Worm (Caenorhabditis elegans) whole organism, mixed stage, embryonic: ENCODE measurements around the gene F20A1.6.
A peak's percentile ranks its signal among the peaks of the same experiment; 100 is the strongest.

Experiments
- M03D4.4 ChIP-seq: sonication (generic microtip); optimal IDR thresholded peaks from 2 replicates; lab custom pipeline; 2017; ENCODE audit warnings: mild to moderate bottlenecking, missing genetic modification characterization, missing compliant biosample characterization
- bed-3 ChIP-seq: fragments of 200-800 bp; sonication (Bioruptor generic); optimal IDR thresholded peaks from 3 replicates; lab custom pipeline; 2018; ENCODE audit warnings: mild to moderate bottlenecking, missing genetic modification characterization, moderate library complexity, missing compliant biosample characterization
- ceh-39 ChIP-seq: fragments of 150-350 bp; optimal IDR thresholded peaks from 2 replicates; lab custom pipeline; 2014; ENCODE audit warnings: missing biosample characterization, missing genetic modification characterization
- ceh-43 ChIP-seq: fragments of 200-800 bp; sonication (Bioruptor generic); optimal IDR thresholded peaks from 2 replicates; lab custom pipeline; 2018; ENCODE audit warnings: mild to moderate bottlenecking, missing genetic modification characterization, moderate library complexity, missing compliant biosample characterization
- ceh-83 ChIP-seq: fragments of 200-800 bp; sonication (Bioruptor generic); optimal IDR thresholded peaks from 2 replicates; lab custom pipeline; 2018; ENCODE audit warnings: mild to moderate bottlenecking, missing genetic modification characterization, missing compliant biosample characterization
- ces-1 ChIP-seq: fragments of 150-350 bp; optimal IDR thresholded peaks from 2 replicates; lab custom pipeline; 2014; ENCODE audit warnings: missing biosample characterization, missing genetic modification reagents, missing genetic modification characterization
- cnd-1 ChIP-seq: fragments of 200-800 bp; sonication (Bioruptor generic); optimal IDR thresholded peaks from 2 replicates; lab custom pipeline; 2018; ENCODE audit warnings: mild to moderate bottlenecking, missing genetic modification characterization, missing compliant biosample characterization
- drap-1 ChIP-seq: fragments of 200-800 bp; sonication (Bioruptor generic); optimal IDR thresholded peaks from 3 replicates; lab custom pipeline; 2018; ENCODE audit warnings: mild to moderate bottlenecking, missing genetic modification characterization, missing compliant biosample characterization
- elt-1 ChIP-seq: sonication (generic microtip); optimal IDR thresholded peaks from 2 replicates; lab custom pipeline; 2017; ENCODE audit warnings: missing genetic modification characterization, mild to moderate bottlenecking, missing compliant biosample characterization, antibody characterized with exemption, moderate library complexity, borderline replicate concordance; ENCODE audit not compliant: insufficient read depth
- elt-3 ChIP-seq: fragments of 150-350 bp; optimal IDR thresholded peaks from 2 replicates; lab custom pipeline; 2014; ENCODE audit warnings: missing biosample characterization, missing genetic modification characterization
- flh-1 ChIP-seq: fragments of 200-800 bp; sonication (Bioruptor generic); optimal IDR thresholded peaks from 2 replicates; lab custom pipeline; 2018; ENCODE audit warnings: mild to moderate bottlenecking, missing genetic modification characterization, moderate library complexity, missing compliant biosample characterization
- ham-2 ChIP-seq: fragments of 200-800 bp; sonication (Bioruptor generic); optimal IDR thresholded peaks from 2 replicates; lab custom pipeline; 2018; ENCODE audit warnings: mild to moderate bottlenecking, missing genetic modification characterization, missing compliant biosample characterization
- hlh-1 ChIP-seq: fragments of 150-350 bp; optimal IDR thresholded peaks from 2 replicates; lab custom pipeline; 2014; ENCODE audit warnings: missing biosample characterization, missing genetic modification reagents, missing genetic modification characterization
- lin-13 ChIP-seq: fragments of 150-350 bp; optimal IDR thresholded peaks from 2 replicates; lab custom pipeline; 2014; ENCODE audit warnings: missing biosample characterization, missing genetic modification characterization
- lin-32 ChIP-seq: fragments of 200-800 bp; sonication (Bioruptor generic); optimal IDR thresholded peaks from 2 replicates; lab custom pipeline; 2018; ENCODE audit warnings: mild to moderate bottlenecking, missing genetic modification characterization, missing compliant biosample characterization
- lsy-2 ChIP-seq: fragments of 150-350 bp; optimal IDR thresholded peaks from 2 replicates; lab custom pipeline; 2014; ENCODE audit warnings: missing biosample characterization, missing genetic modification characterization
- mab-5 ChIP-seq: fragments of 150-350 bp; optimal IDR thresholded peaks from 2 replicates; lab custom pipeline; 2014; ENCODE audit warnings: missing biosample characterization, missing genetic modification characterization
- mep-1 ChIP-seq: fragments of 150-350 bp; optimal IDR thresholded peaks from 2 replicates; lab custom pipeline; 2017; ENCODE audit warnings: missing biosample characterization, missing genetic modification reagents, missing genetic modification characterization, inconsistent platforms
- mls-2 ChIP-seq: sonication (generic microtip); optimal IDR thresholded peaks from 2 replicates; lab custom pipeline; 2016; ENCODE audit warnings: mild to moderate bottlenecking, missing genetic modification characterization, moderate library complexity, missing compliant biosample characterization
- nhr-12 ChIP-seq: fragments of 150-350 bp; optimal IDR thresholded peaks from 2 replicates; lab custom pipeline; 2014; ENCODE audit warnings: missing biosample characterization, missing genetic modification characterization
- nhr-2 ChIP-seq: fragments of 150-350 bp; optimal IDR thresholded peaks from 2 replicates; lab custom pipeline; 2014; ENCODE audit warnings: missing biosample characterization, missing genetic modification characterization
- nhr-237 ChIP-seq: fragments of 150-350 bp; optimal IDR thresholded peaks from 2 replicates; lab custom pipeline; 2014; ENCODE audit warnings: missing biosample characterization, missing genetic modification characterization
- nhr-28 ChIP-seq: fragments of 150-350 bp; optimal IDR thresholded peaks from 2 replicates; lab custom pipeline; 2014; ENCODE audit warnings: missing biosample characterization, missing genetic modification characterization
- pha-4 ChIP-seq: fragments of 150-350 bp; optimal IDR thresholded peaks from 2 replicates; lab custom pipeline; 2018; ENCODE audit warnings: missing biosample characterization, missing genetic modification reagents, missing genetic modification characterization
- sem-2 ChIP-seq: fragments of 200-800 bp; sonication (Bioruptor generic); optimal IDR thresholded peaks from 2 replicates; lab custom pipeline; 2018; ENCODE audit warnings: mild to moderate bottlenecking, missing genetic modification characterization, missing compliant biosample characterization
- snpc-4 ChIP-seq: fragments of 150-350 bp; optimal IDR thresholded peaks from 2 replicates; lab custom pipeline; 2014; ENCODE audit warnings: missing biosample characterization, missing genetic modification characterization
- sptf-1 ChIP-seq: sonication (generic microtip); optimal IDR thresholded peaks from 2 replicates; lab custom pipeline; 2017; ENCODE audit warnings: mild to moderate bottlenecking, missing genetic modification characterization, moderate library complexity, missing compliant biosample characterization
- tbx-8 ChIP-seq: fragments of 200-800 bp; sonication (Bioruptor generic); optimal IDR thresholded peaks from 2 replicates; lab custom pipeline; 2018; ENCODE audit warnings: mild to moderate bottlenecking, missing genetic modification characterization, moderate library complexity, missing compliant biosample characterization
- unc-120 ChIP-seq: sonication (generic microtip); optimal IDR thresholded peaks from 2 replicates; lab custom pipeline; 2017; ENCODE audit warnings: missing genetic modification characterization, missing compliant biosample characterization; ENCODE audit not compliant: poor library complexity, severe bottlenecking
- unc-39 ChIP-seq: fragments of 150-350 bp; optimal IDR thresholded peaks from 2 replicates; lab custom pipeline; 2014; ENCODE audit warnings: missing biosample characterization, missing genetic modification characterization
- zip-8 ChIP-seq: fragments of 150-350 bp; optimal IDR thresholded peaks from 2 replicates; lab custom pipeline; 2014; ENCODE audit warnings: missing biosample characterization, missing genetic modification characterization
- ztf-11 ChIP-seq: fragments of 150-350 bp; optimal IDR thresholded peaks from 2 replicates; lab custom pipeline; 2014; ENCODE audit warnings: missing biosample characterization, missing genetic modification characterization

The F20A1.6 gene

DNA sequence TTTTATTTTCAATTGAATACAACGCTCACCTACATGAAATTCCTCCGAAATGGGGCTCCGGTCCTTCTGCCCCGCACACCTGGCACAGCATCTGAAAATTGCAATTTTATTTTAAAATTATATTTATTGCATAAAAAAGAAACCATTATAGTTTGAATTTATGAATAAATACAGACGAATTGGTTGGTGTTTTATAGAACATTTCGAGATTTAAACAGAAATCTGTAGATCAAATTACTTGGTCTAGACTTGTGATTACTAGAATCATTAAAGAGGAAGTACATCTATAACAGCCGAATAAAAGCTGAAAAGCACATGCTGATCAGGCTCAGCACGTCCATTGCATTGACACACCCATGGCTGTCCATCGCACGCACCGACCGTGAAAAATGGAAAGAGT lies 35.2 kb downstream of the F20A1.6 start, which contains the start of gene nhr-162:
Gene nhr-162 (minus strand): TSS at position 101 of the 400 bp plus-strand sequence.
- TF ChIP-seq tbx-8 (GFP tag; lab: Kevin White, UChicago) (no peak), unc-120 (tag; lab: Kevin White, UChicago) (no peak), bed-3 (GFP tag; lab: Kevin White, UChicago) (no peak), ceh-83 (GFP tag; lab: Kevin White, UChicago) (no peak), sem-2 (GFP tag; lab: Kevin White, UChicago) (no peak), mab-5 (tag; lab: Kevin White, UChicago) (no peak), ces-1 (no peak), ceh-43 (GFP tag; lab: Kevin White, UChicago) (no peak), unc-39 (no peak), elt-1 (tag; lab: Kevin White, UChicago) (no peak), drap-1 (GFP tag; lab: Kevin White, UChicago) (no peak), lsy-2 (tag; lab: Kevin White, UChicago) (no peak), zip-8 (tag; lab: Kevin White, UChicago) (no peak), nhr-12 (tag; lab: Kevin White, UChicago) (no peak)

DNA sequence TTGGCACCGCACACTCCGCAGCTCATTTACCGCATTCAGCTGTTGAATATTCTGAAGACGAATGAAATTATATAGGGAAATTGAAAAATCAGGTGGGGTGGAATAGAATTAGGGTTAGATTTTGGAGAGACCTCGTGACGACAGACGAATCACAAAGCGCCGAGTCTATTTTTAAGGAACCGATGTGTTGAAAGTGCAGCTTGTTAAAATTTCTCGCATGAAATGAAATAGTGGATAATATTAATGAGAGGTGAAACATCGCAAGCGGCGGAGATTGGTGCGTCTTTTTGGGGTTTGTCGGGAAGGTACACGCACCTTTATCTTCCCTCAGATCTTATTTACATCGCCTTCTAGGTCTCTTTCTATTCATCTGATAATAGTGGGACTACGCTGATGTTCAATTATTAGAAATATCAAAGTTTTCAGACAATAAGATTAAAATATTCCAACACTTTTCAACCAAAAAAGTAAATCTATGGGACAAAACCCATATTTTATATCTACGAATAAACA lies 37.3 kb downstream of the F20A1.6 start, which contains the start of gene nhr-140:
Gene nhr-140 (minus strand): TSS at position 51 of the 513 bp plus-strand sequence.
- peak; percentile 93 for TF ChIP-seq elt-1 (tag; lab: Kevin White, UChicago)
- TF ChIP-seq tbx-8 (GFP tag; lab: Kevin White, UChicago): no peak
- TF ChIP-seq lin-32 (GFP tag; lab: Kevin White, UChicago): no peak

DNA sequence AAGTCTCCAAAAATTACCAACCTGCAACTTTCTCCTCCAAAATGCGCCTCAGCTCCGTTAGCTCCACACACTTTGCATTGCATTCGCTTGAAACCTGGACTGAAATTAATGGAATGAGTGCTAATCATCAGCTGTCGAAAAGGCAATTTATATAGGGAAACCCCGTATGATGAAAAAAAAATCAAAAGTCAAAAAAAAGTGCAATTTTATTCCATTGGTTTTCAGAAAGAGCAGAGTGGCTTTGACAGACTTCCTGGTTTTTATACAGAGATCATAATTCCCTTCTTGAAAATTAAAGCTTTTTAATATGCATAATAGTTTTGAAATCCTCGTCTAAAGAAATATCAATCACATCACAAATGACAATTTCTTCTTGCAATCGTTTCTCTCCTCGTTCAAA lies 39.3 kb downstream of the F20A1.6 start, which contains the start of gene nhr-139:
Gene nhr-139 (minus strand): TSS at position 101 of the 400 bp plus-strand sequence.
- TF ChIP-seq pha-4 (tag; lab: Kevin White, UChicago): no peak
- TF ChIP-seq ham-2 (GFP tag; lab: Kevin White, UChicago): no peak
- TF ChIP-seq bed-3 (GFP tag; lab: Kevin White, UChicago): no peak
- TF ChIP-seq elt-3: no peak
- no peak for TF ChIP-seq lin-13 (tag; lab: Kevin White, UChicago)
- TF ChIP-seq M03D4.4 (tag; lab: Kevin White, UChicago): no peak
- no peak for TF ChIP-seq hlh-1 (tag; lab: Kevin White, UChicago)
- TF ChIP-seq nhr-237 (tag; lab: Kevin White, UChicago): no peak
- TF ChIP-seq tbx-8 (GFP tag; lab: Kevin White, UChicago): no peak
- no peak for TF ChIP-seq unc-120 (tag; lab: Kevin White, UChicago)
- TF ChIP-seq nhr-28 (tag; lab: Kevin White, UChicago): no peak
- no peak for TF ChIP-seq nhr-2 (tag; lab: Kevin White, UChicago)
- TF ChIP-seq ceh-39 (tag; lab: Kevin White, UChicago): no peak
- TF ChIP-seq, all 35 proteins: peak for 0

DNA sequence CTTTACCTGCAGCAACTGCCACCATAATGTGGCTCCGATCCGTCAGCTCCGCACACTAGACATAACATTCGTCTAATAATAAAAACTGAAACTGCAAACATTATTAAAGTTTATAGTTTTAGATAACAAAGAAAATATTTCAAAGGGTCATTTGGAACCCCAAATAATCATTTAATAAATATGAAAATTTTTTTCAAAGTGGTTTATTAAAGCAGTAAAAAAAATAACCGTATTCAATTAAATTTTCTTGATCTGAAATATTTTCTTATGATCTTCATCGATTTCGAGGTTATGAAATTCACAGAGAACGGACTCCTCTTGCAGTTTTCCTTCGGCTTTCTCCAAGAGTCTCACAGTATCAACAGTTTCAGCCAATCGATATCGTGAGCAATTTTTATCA lies 41.0 kb downstream of the F20A1.6 start, which contains the start of gene nhr-163:
Gene nhr-163 (minus strand): TSS at position 101 of the 400 bp plus-strand sequence.
- TF ChIP-seq ces-1: no peak
- no peak for TF ChIP-seq ztf-11 (tag; lab: Kevin White, UChicago)
- no peak for TF ChIP-seq flh-1 (GFP tag; lab: Kevin White, UChicago)
- no peak for TF ChIP-seq mls-2 (tag; lab: Kevin White, UChicago)
- no peak for TF ChIP-seq M03D4.4 (tag; lab: Kevin White, UChicago)
- no peak for TF ChIP-seq ham-2 (GFP tag; lab: Kevin White, UChicago)

DNA sequence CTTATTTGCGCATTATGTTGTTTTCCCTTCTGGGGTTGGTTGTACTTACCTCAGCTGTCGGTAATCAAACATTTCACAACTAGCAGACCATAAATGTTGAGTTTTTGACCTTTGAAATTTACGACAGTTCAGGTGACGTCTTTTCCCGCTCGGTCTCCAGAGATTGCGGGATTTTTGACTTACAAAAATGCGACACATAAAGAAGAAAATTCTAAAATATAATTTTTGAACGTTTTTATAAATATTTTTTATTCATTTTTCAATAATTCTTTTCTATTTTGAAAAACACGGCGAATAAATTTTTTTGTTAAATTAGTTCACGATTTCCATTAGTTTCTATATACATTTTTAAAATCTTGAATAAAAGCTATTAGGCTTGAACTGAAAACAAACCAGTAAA lies 44.1 kb downstream of the F20A1.6 start, which contains the start of gene nhr-161:
Gene nhr-161 (minus strand): TSS at position 101 of the 400 bp plus-strand sequence.
- no peak for TF ChIP-seq mep-1 (tag; lab: Kevin White, UChicago)
- TF ChIP-seq tbx-8 (GFP tag; lab: Kevin White, UChicago): no peak
- TF ChIP-seq elt-1 (tag; lab: Kevin White, UChicago): no peak
- no peak for TF ChIP-seq unc-39
- no peak for TF ChIP-seq ceh-43 (GFP tag; lab: Kevin White, UChicago)
- TF ChIP-seq drap-1 (GFP tag; lab: Kevin White, UChicago): no peak
- TF ChIP-seq cnd-1 (tag; lab: Kevin White, UChicago): no peak
- no peak for TF ChIP-seq ztf-11 (tag; lab: Kevin White, UChicago)
- no peak for TF ChIP-seq elt-3
- no peak for TF ChIP-seq sptf-1
- no peak for TF ChIP-seq ham-2 (GFP tag; lab: Kevin White, UChicago)
- no peak for TF ChIP-seq nhr-12 (tag; lab: Kevin White, UChicago)
- no peak for TF ChIP-seq snpc-4 (tag; lab: Kevin White, UChicago)
- TF ChIP-seq, all 35 proteins: peak for 0
